Worm (Caenorhabditis elegans) whole organism, young adult: Measurements from ENCODE around the gene unc-76.

Experiments used
- B0035.1 ChIP-seq: sonication (generic microtip); optimal IDR thresholded peaks from 2 replicates; lab custom pipeline; 2016; ENCODE audit warnings: missing genetic modification characterization, mild to moderate bottlenecking, missing compliant biosample characterization, missing genotype, missing genetic modification reagents
- B0261.1 ChIP-seq: sonication (generic microtip); optimal IDR thresholded peaks from 2 replicates; lab custom pipeline; 2016; ENCODE audit warnings: mild to moderate bottlenecking, missing genetic modification characterization, moderate library complexity, missing compliant biosample characterization
- C06A6.2 ChIP-seq: fragments of 200-800 bp; sonication (Bioruptor generic); conservative IDR thresholded peaks from 2 replicates; pipeline ENCODE4 v1.3.6; 2022; ENCODE audit warnings: missing genetic modification characterization, missing compliant biosample characterization
- F22D6.2 ChIP-seq: sonication (generic microtip); optimal IDR thresholded peaks from 2 replicates; lab custom pipeline; 2016; ENCODE audit warnings: mild to moderate bottlenecking, missing genetic modification characterization, missing compliant biosample characterization
- F23B12.7 ChIP-seq: sonication (generic microtip); optimal IDR thresholded peaks from 2 replicates; lab custom pipeline; 2017; ENCODE audit warnings: missing genetic modification characterization, mild to moderate bottlenecking, missing compliant biosample characterization, antibody characterized with exemption, moderate library complexity; ENCODE audit not compliant: insufficient read depth
- F33H1.4 ChIP-seq: fragments of 200-800 bp; sonication (Bioruptor generic); IDR thresholded peaks from 2 replicates; pipeline ENCODE4 v1.3.6; 2022; ENCODE audit warnings: missing genetic modification reagents, missing genetic modification characterization, missing compliant biosample characterization
- F49E8.2 ChIP-seq: sonication (generic microtip); optimal IDR thresholded peaks from 3 replicates; lab custom pipeline; 2017; ENCODE audit warnings: missing genetic modification characterization, mild to moderate bottlenecking, missing compliant biosample characterization, antibody characterized with exemption, moderate library complexity; ENCODE audit not compliant: insufficient read depth
- F55B11.4 ChIP-seq: sonication (generic microtip); optimal IDR thresholded peaks from 2 replicates; lab custom pipeline; 2016; ENCODE audit warnings: missing compliant biosample characterization, missing genetic modification characterization, borderline replicate concordance; ENCODE audit not compliant: insufficient read depth
- F57A8.1 ChIP-seq: fragments of 200-800 bp; sonication (Bioruptor generic); optimal IDR thresholded peaks from 2 replicates; lab custom pipeline; 2018; ENCODE audit warnings: mild to moderate bottlenecking, missing genetic modification characterization, moderate library complexity, missing compliant biosample characterization
- F57C9.4 ChIP-seq: sonication (generic microtip); optimal IDR thresholded peaks from 2 replicates; lab custom pipeline; 2017; ENCODE audit warnings: mild to moderate bottlenecking, missing genetic modification characterization, missing compliant biosample characterization
- athp-1 ChIP-seq: sonication (generic microtip); optimal IDR thresholded peaks from 2 replicates; lab custom pipeline; 2017; ENCODE audit warnings: mild to moderate bottlenecking, missing genetic modification characterization, missing compliant biosample characterization
- attf-3 ChIP-seq: fragments of 200-800 bp; sonication (Bioruptor generic); conservative IDR thresholded peaks from 2 replicates; pipeline ENCODE4 v1.3.6; 2022; ENCODE audit warnings: missing genetic modification reagents, missing genetic modification characterization, missing compliant biosample characterization
- ccch-3 ChIP-seq: fragments of 200-800 bp; sonication (Bioruptor generic); optimal IDR thresholded peaks from 2 replicates; lab custom pipeline; 2018; ENCODE audit warnings: mild to moderate bottlenecking, missing genetic modification characterization, missing compliant biosample characterization
- cebp-1 ChIP-seq, 2 experiments: fragments of 200-800 bp in 1 of 2; sonication (Bioruptor generic) in 1 of 2; sonication (generic microtip) in 1 of 2; IDR thresholded peaks in 1 of 2; optimal IDR thresholded peaks in 1 of 2; 2 replicates each; pipeline versions ENCODE4 v1.3.6 to Lab custom; 2017 to 2022; ENCODE audit warnings: missing compliant biosample characterization in 2 of 2, missing genetic modification characterization in 2 of 2, mild to moderate bottlenecking in 1 of 2, missing genetic modification reagents in 1 of 2, moderate library complexity in 1 of 2
- ceh-79 ChIP-seq: sonication (generic microtip); optimal IDR thresholded peaks from 2 replicates; lab custom pipeline; 2017; ENCODE audit warnings: mild to moderate bottlenecking, missing genetic modification characterization, missing compliant biosample characterization
- chd-7 ChIP-seq: sonication (generic microtip); optimal IDR thresholded peaks from 2 replicates; lab custom pipeline; 2016; ENCODE audit warnings: mild to moderate bottlenecking, missing genetic modification characterization, moderate library complexity, missing compliant biosample characterization
- hlh-26 ChIP-seq: fragments of 200-800 bp; sonication (Bioruptor generic); conservative IDR thresholded peaks from 2 replicates; pipeline ENCODE4 v1.3.6; 2022; ENCODE audit warnings: missing genetic modification reagents, missing genetic modification characterization, missing compliant biosample characterization
- lin-26 ChIP-seq: fragments of 200-800 bp; sonication (Bioruptor generic); IDR thresholded peaks from 2 replicates; pipeline ENCODE4 v1.3.6; 2022; ENCODE audit warnings: missing genetic modification reagents, missing genetic modification characterization, missing compliant biosample characterization
- madf-8 ChIP-seq: fragments of 200-800 bp; sonication (Bioruptor generic); conservative IDR thresholded peaks from 2 replicates; pipeline ENCODE4 v1.3.6; 2022; ENCODE audit warnings: missing genetic modification reagents, missing genetic modification characterization, missing compliant biosample characterization
- mel-28 ChIP-seq: sonication (generic microtip); optimal IDR thresholded peaks from 2 replicates; lab custom pipeline; 2016; ENCODE audit warnings: borderline replicate concordance, mild to moderate bottlenecking, missing genetic modification characterization, missing compliant biosample characterization
- nfya-1 ChIP-seq: sonication (generic microtip); optimal IDR thresholded peaks from 2 replicates; lab custom pipeline; 2017; ENCODE audit warnings: antibody characterized with exemption, missing compliant biosample characterization, missing genetic modification characterization, borderline replicate concordance; ENCODE audit not compliant: insufficient read depth
- nhr-179 ChIP-seq: sonication (generic microtip); optimal IDR thresholded peaks from 2 replicates; lab custom pipeline; 2016; ENCODE audit warnings: mild to moderate bottlenecking, missing genetic modification characterization, missing compliant biosample characterization
- nhr-27 ChIP-seq: fragments of 200-800 bp; sonication (Bioruptor generic); optimal IDR thresholded peaks from 2 replicates; lab custom pipeline; 2018; ENCODE audit warnings: mild to moderate bottlenecking, missing genetic modification characterization, moderate library complexity, missing compliant biosample characterization
- repo-1 ChIP-seq: sonication (generic microtip); optimal IDR thresholded peaks from 2 replicates; lab custom pipeline; 2017; ENCODE audit warnings: mild to moderate bottlenecking, missing genetic modification characterization, missing compliant biosample characterization
- sdz-38 ChIP-seq: sonication (generic microtip); optimal IDR thresholded peaks from 2 replicates; lab custom pipeline; 2016; ENCODE audit warnings: missing genotype, missing genetic modification characterization, missing compliant biosample characterization
- snpc-1.3 ChIP-seq: sonication (generic microtip); optimal IDR thresholded peaks from 2 replicates; lab custom pipeline; 2017; ENCODE audit warnings: missing genetic modification characterization, mild to moderate bottlenecking, missing compliant biosample characterization, antibody characterized with exemption, moderate library complexity, missing genotype, missing genetic modification reagents; ENCODE audit not compliant: insufficient read depth
- unc-62 ChIP-seq: fragments of 150-350 bp; optimal IDR thresholded peaks from 2 replicates; lab custom pipeline; 2014; ENCODE audit warnings: missing biosample characterization, missing genetic modification reagents, missing genetic modification characterization
- zim-3 ChIP-seq: sonication (generic microtip); optimal IDR thresholded peaks from 2 replicates; lab custom pipeline; 2017; ENCODE audit warnings: mild to moderate bottlenecking, missing genetic modification characterization, moderate library complexity, missing compliant biosample characterization
- ztf-18 ChIP-seq: sonication (generic microtip); optimal IDR thresholded peaks from 2 replicates; lab custom pipeline; 2016; ENCODE audit warnings: missing genotype, mild to moderate bottlenecking, missing genetic modification characterization, missing compliant biosample characterization
- ztf-28 ChIP-seq: fragments of 200-800 bp; sonication (Bioruptor generic); IDR thresholded peaks from 2 replicates; pipeline ENCODE4 v1.3.6; 2022; ENCODE audit warnings: missing genetic modification reagents, missing genetic modification characterization, missing compliant biosample characterization
- ztf-3 ChIP-seq: fragments of 200-800 bp; sonication (Bioruptor generic); optimal IDR thresholded peaks from 2 replicates; lab custom pipeline; 2018; ENCODE audit warnings: mild to moderate bottlenecking, missing genetic modification characterization, missing compliant biosample characterization
- ztf-6 ChIP-seq: fragments of 200-800 bp; sonication (Bioruptor generic); IDR thresholded peaks from 2 replicates; pipeline ENCODE4 v1.3.6; 2022; ENCODE audit warnings: missing genetic modification reagents, missing genetic modification characterization, missing compliant biosample characterization

Gene unc-76

ce11 chrV:15090457-15090856, 18.9 kb downstream of the unc-76 start, which contains the start of gene C01G10.17:
Gene C01G10.17 (plus strand): TSS chrV:15090757.
- TF ChIP-seq attf-3 (GFP tag; lab: Robert Waterston, UW): no peak
- no peak for TF ChIP-seq F57C9.4 (tag; lab: Kevin White, UChicago)
- no peak for TF ChIP-seq C06A6.2
- no peak for TF ChIP-seq repo-1
- TF ChIP-seq cebp-1 (GFP tag; IDR thresholded peaks at IDR 0.05; lab: Robert Waterston, UW): no peak
- no peak for TF ChIP-seq cebp-1 (tag; optimal IDR thresholded peaks at IDR 0.05; lab: Kevin White, UChicago)
- TF ChIP-seq B0035.1 (tag; lab: Kevin White, UChicago): no peak
- TF ChIP-seq ccch-3: no peak
- no peak for TF ChIP-seq chd-7 (tag; lab: Kevin White, UChicago)
- TF ChIP-seq F22D6.2 (tag; lab: Kevin White, UChicago): no peak
- no peak for TF ChIP-seq nhr-27 (tag; lab: Kevin White, UChicago)
- no peak for TF ChIP-seq sdz-38 (tag; lab: Kevin White, UChicago)
- TF ChIP-seq athp-1 (tag; lab: Kevin White, UChicago): no peak
- TF ChIP-seq mel-28 (tag; lab: Kevin White, UChicago): no peak
- no peak for TF ChIP-seq ceh-79 (tag; lab: Kevin White, UChicago)
- no peak for TF ChIP-seq zim-3 (tag; lab: Kevin White, UChicago)
- TF ChIP-seq F55B11.4: no peak
- TF ChIP-seq unc-62 (GFP tag; lab: Kevin White, UChicago): no peak
- no peak for TF ChIP-seq snpc-1.3 (tag; lab: Kevin White, UChicago)
- TF ChIP-seq F57A8.1 (GFP tag; lab: Kevin White, UChicago): no peak

- TF ChIP-seq ztf-6: no peak
- TF ChIP-seq F49E8.2 (tag; lab: Kevin White, UChicago): no peak
- no peak for TF ChIP-seq F23B12.7 (tag; lab: Kevin White, UChicago)
- TF ChIP-seq ztf-3 (GFP tag; lab: Kevin White, UChicago): no peak
Measured at ce11 chrV:15092666-15093065, 21.1 kb downstream of the unc-76 start, which contains the start of gene txt-12. Gene txt-12 (plus strand): TSS chrV:15092966.

ce11 chrV:15094749-15095148, 23.2 kb downstream of the unc-76 start, which contains the start of gene srx-78:
Gene srx-78 (plus strand): TSS chrV:15095049.
- TF ChIP-seq nfya-1 (tag; lab: Kevin White, UChicago): no peak
- TF ChIP-seq ztf-28: no peak
- no peak for TF ChIP-seq lin-26 (GFP tag; lab: Robert Waterston, UW)
- TF ChIP-seq, all 124 proteins: peak for 0

ce11 chrV:15099447-15099846, 27.9 kb downstream of the unc-76 start, which contains the start of gene C01G10.1:
Gene C01G10.1 (plus strand): TSS chrV:15099747.
- no peak for TF ChIP-seq madf-8 (GFP tag; lab: Robert Waterston, UW)
- TF ChIP-seq nhr-179: no peak
- TF ChIP-seq ztf-18 (tag; lab: Kevin White, UChicago): no peak
- no peak for TF ChIP-seq F33H1.4
- no peak for TF ChIP-seq hlh-26 (GFP tag; lab: Robert Waterston, UW)
- TF ChIP-seq B0261.1 (tag; lab: Kevin White, UChicago): no peak
